Fruit fly (Drosophila melanogaster): ENCODE results near the gene Neos.

The Neos gene

dm6 chr3L:7262471-7262870 is 21.0 kb downstream of the Neos start (continued):
- TF ChIP-seq Oli (tag; optimal IDR thresholded peaks at IDR 0.05) (peak; percentile 13), nom (GFP tag; optimal IDR thresholded peaks at IDR 0.05) (no peak), CG11504 (tag; optimal IDR thresholded peaks at IDR 0.05) (peak; percentile 74), scrt (GFP tag; optimal IDR thresholded peaks at IDR 0.05) (no peak), pum (GFP tag; optimal IDR thresholded peaks at IDR 0.05) (no peak), Scr (GFP tag; IDR thresholded peaks at IDR 0.05; ENCODE audit: partially characterized antibody) (no peak), cato (GFP tag; optimal IDR thresholded peaks at IDR 0.05; ENCODE audit: borderline replicate concordance) (no peak), Sox100B (GFP tag; optimal IDR thresholded peaks at IDR 0.05) (peak; percentile 45), Rfx (GFP tag; IDR thresholded peaks at IDR 0.05) (no peak), CG12155 (GFP tag; optimal IDR thresholded peaks at IDR 0.05) (no peak), CG7372 (GFP tag; IDR thresholded peaks at IDR 0.05) (no peak), Dad (GFP tag; optimal IDR thresholded peaks at IDR 0.05) (no peak), CG18599 (GFP tag; optimal IDR thresholded peaks at IDR 0.05) (no peak), CG16779 (GFP tag; IDR thresholded peaks at IDR 0.05) (no peak), Tbp (GFP tag; optimal IDR thresholded peaks at IDR 0.05) (no peak), aop (GFP tag; IDR thresholded peaks at IDR 0.05) (no peak), CG12219 (GFP tag; optimal IDR thresholded peaks at IDR 0.05) (no peak), Mrtf (GFP tag; IDR thresholded peaks at IDR 0.05) (no peak), hkb (optimal IDR thresholded peaks at IDR 0.05) (no peak), hkb (GFP tag; IDR thresholded peaks at IDR 0.05) (no peak; the same call in 1 of the 2 replicates), sisA (GFP tag; IDR thresholded peaks at IDR 0.05) (no peak), CG7357 (GFP tag; IDR thresholded peaks at IDR 0.05) (no peak), Sin3A (optimal IDR thresholded peaks at IDR 0.05) (no peak), cg (GFP tag; optimal IDR thresholded peaks at IDR 0.05) (no peak), Med (GFP tag) (no peak), prd (optimal IDR thresholded peaks at IDR 0.05) (no peak), prd (GFP tag; IDR thresholded peaks at IDR 0.05) (peak; percentile 51; the same call in 1 of the 3 replicates), zfh1 (GFP tag; IDR thresholded peaks at IDR 0.05) (no peak), zen2 (GFP tag; IDR thresholded peaks at IDR 0.05; ENCODE audit: partially characterized antibody) (no peak), H15 (GFP tag; IDR thresholded peaks at IDR 0.05) (no peak), CG7271 (tag; optimal IDR thresholded peaks at IDR 0.05) (no peak), lola (GFP tag; optimal IDR thresholded peaks at IDR 0.05) (no peak), CG9876 (GFP tag; optimal IDR thresholded peaks at IDR 0.05) (no peak), sr (GFP tag; IDR thresholded peaks at IDR 0.05) (no peak), Usf (GFP tag; optimal IDR thresholded peaks at IDR 0.05) (no peak), Hr78 (GFP tag; optimal IDR thresholded peaks at IDR 0.05) (no peak), CG17186 (GFP tag; optimal IDR thresholded peaks at IDR 0.05) (no peak), B-H2 (GFP tag; optimal IDR thresholded peaks at IDR 0.05) (no peak), repo (GFP tag; optimal IDR thresholded peaks at IDR 0.05) (no peak), CG2199 (GFP tag; IDR thresholded peaks at IDR 0.05) (no peak), slou (GFP tag; optimal IDR thresholded peaks at IDR 0.05) (no peak), row (GFP tag; IDR thresholded peaks at IDR 0.05) (0 out of 3 replicates have a peak, but pooled peaks have one; percentile 19), CG2129 (GFP tag; IDR thresholded peaks at IDR 0.05; ENCODE audit: partially characterized antibody) (no peak), insv (GFP tag; optimal IDR thresholded peaks at IDR 0.05) (no peak), Fer1 (GFP tag; optimal IDR thresholded peaks at IDR 0.05) (no peak), Six4 (GFP tag; optimal IDR thresholded peaks at IDR 0.05) (no peak), luna (GFP tag; optimal IDR thresholded peaks at IDR 0.05) (no peak), B-H1 (GFP tag; IDR thresholded peaks at IDR 0.05) (no peak), CG6272 (GFP tag; IDR thresholded peaks at IDR 0.05) (no peak), kni (GFP tag; optimal IDR thresholded peaks at IDR 0.05) (no peak), tx (GFP tag; optimal IDR thresholded peaks at IDR 0.05) (no peak), Blimp-1 (GFP tag; optimal IDR thresholded peaks at IDR 0.05) (peak; percentile 0)

Data from whole organism, embryonic.